Fruit fly (Drosophila melanogaster): Measurements from ENCODE around the gene pb.

pb gene

dm6 chr3R:6674548-6674947, 67.3 kb downstream of the pb start (continued):
- peak; percentile 71 for TF ChIP-seq dmrt11E (tag; optimal IDR thresholded peaks at IDR 0.05)
- TF ChIP-seq CG17829 (tag; optimal IDR thresholded peaks at IDR 0.05), result peak; percentile 51
- TF ChIP-seq HLHmδ (GFP tag; optimal IDR thresholded peaks at IDR 0.05), result no peak
- TF ChIP-seq CG11696 (GFP tag; IDR thresholded peaks at IDR 0.05), result no peak
- TF ChIP-seq CG9215 (GFP tag; IDR thresholded peaks at IDR 0.05), result no peak
- no peak for TF ChIP-seq CG30020 (tag; optimal IDR thresholded peaks at IDR 0.05)
- no peak for TF ChIP-seq nerfin-2 (GFP tag; IDR thresholded peaks at IDR 0.05; ENCODE audit: partially characterized antibody)
- TF ChIP-seq CG11695 (GFP tag; IDR thresholded peaks at IDR 0.05), result no peak
- no peak for TF ChIP-seq ind (GFP tag; optimal IDR thresholded peaks at IDR 0.05)
- peak; percentile 22 for TF ChIP-seq zf30C (GFP tag; optimal IDR thresholded peaks at IDR 0.05)
- TF ChIP-seq tx (GFP tag; optimal IDR thresholded peaks at IDR 0.05), result no peak
- TF ChIP-seq CG10979 (tag; optimal IDR thresholded peaks at IDR 0.05), result peak; percentile 69
- no peak for TF ChIP-seq Aef1 (GFP tag; IDR thresholded peaks at IDR 0.05)
- TF ChIP-seq CG14965 (GFP tag; optimal IDR thresholded peaks at IDR 0.05; ENCODE audit: borderline replicate concordance), result no peak
- TF ChIP-seq pnt (GFP tag; optimal IDR thresholded peaks at IDR 0.05), result no peak
- TF ChIP-seq CG11247 (GFP tag; IDR thresholded peaks at IDR 0.05), result no peak
- no peak for TF ChIP-seq CG3995 (GFP tag; optimal IDR thresholded peaks at IDR 0.05)
- peak; percentile 62 for TF ChIP-seq Blimp-1 (GFP tag; optimal IDR thresholded peaks at IDR 0.05)
- no peak for TF ChIP-seq CG8281 (tag; optimal IDR thresholded peaks at IDR 0.05)
- TF ChIP-seq emc (GFP tag; optimal IDR thresholded peaks at IDR 0.05), result no peak
- TF ChIP-seq bsh (GFP tag; optimal IDR thresholded peaks at IDR 0.05), result peak in 1 of 2 experiments; percentile 72
- 0 out of 3 replicates have a peak, but pooled peaks have one; percentile 12 for TF ChIP-seq zfh1 (GFP tag; IDR thresholded peaks at IDR 0.05)
- TF ChIP-seq CG32767 (GFP tag; IDR thresholded peaks at IDR 0.05), result no peak
- TF ChIP-seq CG10274 (GFP tag; optimal IDR thresholded peaks at IDR 0.05), result no peak
- TF ChIP-seq CG14710 (tag; optimal IDR thresholded peaks at IDR 0.05), result peak; percentile 52
- TF ChIP-seq ranshi (GFP tag; IDR thresholded peaks at IDR 0.05), result no peak
- no peak for TF ChIP-seq E2f1 (GFP tag; IDR thresholded peaks at IDR 0.05)
- TF ChIP-seq hth (optimal IDR thresholded peaks at IDR 0.05), result no peak
- no peak for TF ChIP-seq sug (tag; optimal IDR thresholded peaks at IDR 0.05)
- TF ChIP-seq CG2678 (tag; optimal IDR thresholded peaks at IDR 0.05), result no peak
- no peak for TF ChIP-seq Ravus (GFP tag; IDR thresholded peaks at IDR 0.05)
- TF ChIP-seq D19A (tag; optimal IDR thresholded peaks at IDR 0.05), result peak; percentile 53
- peak; percentile 49; the same call in 1 of the 3 replicates for TF ChIP-seq row (GFP tag; IDR thresholded peaks at IDR 0.05)
- TF ChIP-seq Myb (GFP tag; optimal IDR thresholded peaks at IDR 0.05), result no peak
- TF ChIP-seq Oli (tag; optimal IDR thresholded peaks at IDR 0.05), result no peak
- no peak for TF ChIP-seq sqz (GFP tag; optimal IDR thresholded peaks at IDR 0.05)
- TF ChIP-seq sens-2 (GFP tag; IDR thresholded peaks at IDR 0.05), result no peak
- no peak for TF ChIP-seq CG14667 (GFP tag; IDR thresholded peaks at IDR 0.05)
- TF ChIP-seq CG17361 (GFP tag; IDR thresholded peaks at IDR 0.05), result peak; percentile 50; the same call in 1 of the 3 replicates
- TF ChIP-seq Ssrp (tag; optimal IDR thresholded peaks at IDR 0.05), result no peak
- TF ChIP-seq CG4820 (GFP tag; optimal IDR thresholded peaks at IDR 0.05), result peak; percentile 31
- no peak for TF ChIP-seq pum (GFP tag; optimal IDR thresholded peaks at IDR 0.05)
- no peak for TF ChIP-seq ewg (GFP tag; optimal IDR thresholded peaks at IDR 0.05)
- peak; percentile 25 for TF ChIP-seq CG12391 (tag; optimal IDR thresholded peaks at IDR 0.05)
- TF ChIP-seq CG4707 (GFP tag; optimal IDR thresholded peaks at IDR 0.05), result no peak
- no peak for TF ChIP-seq CHES-1-like (GFP tag; optimal IDR thresholded peaks at IDR 0.05)
- TF ChIP-seq CG7556 (GFP tag; optimal IDR thresholded peaks at IDR 0.05), result no peak
- no peak for TF ChIP-seq Bgb (GFP tag; IDR thresholded peaks at IDR 0.05; ENCODE audit: partially characterized antibody)
- no peak for TF ChIP-seq CG1233 (GFP tag; optimal IDR thresholded peaks at IDR 0.05)
- TF ChIP-seq jumu (GFP tag; optimal IDR thresholded peaks at IDR 0.05), result no peak
- no peak for TF ChIP-seq CG12299 (tag; optimal IDR thresholded peaks at IDR 0.05)
- no peak for TF ChIP-seq sob (GFP tag; IDR thresholded peaks at IDR 0.05)

Data from whole organism, embryonic.